Worm (Caenorhabditis elegans): ENCODE results near the gene mel-32.
A peak's percentile ranks its signal among the peaks of the same experiment; 100 is the strongest.

- no peak for TF ChIP-seq lsy-27 (tag; optimal IDR thresholded peaks at IDR 0.05; ENCODE audit: borderline replicate concordance, insufficient read depth)
- peak; percentile 84 for TF ChIP-seq tlf-1 (GFP tag; optimal IDR thresholded peaks at IDR 0.05)
Measured at ce11 chrIII:6420995-6421404, 21.8 kb downstream of the mel-32 start.

All from whole organism, young adult.